Worm (Caenorhabditis elegans) whole organism, young adult: ENCODE measurements around the gene mma-1.

Source experiments
- T26A5.8 ChIP-seq: sonication (generic microtip); optimal IDR thresholded peaks from 2 replicates; lab custom pipeline; 2016; ENCODE audit warnings: missing genetic modification characterization, missing compliant biosample characterization
- attf-6 ChIP-seq: fragments of 200-800 bp; sonication (Bioruptor generic); IDR thresholded peaks from 2 replicates; pipeline ENCODE4 v1.3.6; 2022; ENCODE audit warnings: missing genetic modification reagents, missing genetic modification characterization, missing compliant biosample characterization
- chd-7 ChIP-seq: sonication (generic microtip); optimal IDR thresholded peaks from 2 replicates; lab custom pipeline; 2016; ENCODE audit warnings: mild to moderate bottlenecking, missing genetic modification characterization, moderate library complexity, missing compliant biosample characterization
- dpl-1 ChIP-seq: fragments of 150-350 bp; optimal IDR thresholded peaks from 2 replicates; lab custom pipeline; 2014; ENCODE audit warnings: missing biosample characterization, missing genetic modification reagents, missing genetic modification characterization
- egl-44 ChIP-seq: fragments of 200-800 bp; sonication (Bioruptor generic); IDR thresholded peaks from 2 replicates; pipeline ENCODE4 v1.3.6; 2022; ENCODE audit warnings: missing genetic modification reagents, missing genetic modification characterization, missing compliant biosample characterization
- egrh-3 ChIP-seq: fragments of 200-800 bp; sonication (Bioruptor generic); IDR thresholded peaks from 2 replicates; pipeline ENCODE4 v1.3.6; 2022; ENCODE audit warnings: missing genetic modification reagents, missing genetic modification characterization, missing compliant biosample characterization
- hlh-12 ChIP-seq: sonication (generic microtip); optimal IDR thresholded peaks from 2 replicates; lab custom pipeline; 2016; ENCODE audit warnings: missing genetic modification characterization, missing compliant biosample characterization
- lin-54 ChIP-seq: fragments of 200-800 bp; sonication (Bioruptor generic); optimal IDR thresholded peaks from 2 replicates; lab custom pipeline; 2018; ENCODE audit warnings: mild to moderate bottlenecking, missing genetic modification characterization, missing compliant biosample characterization
- nfya-2 ChIP-seq: fragments of 200-800 bp; sonication (Bioruptor generic); IDR thresholded peaks from 2 replicates; pipeline ENCODE4 v1.3.6; 2022; ENCODE audit warnings: missing genetic modification reagents, missing genetic modification characterization, missing compliant biosample characterization

DNA sequence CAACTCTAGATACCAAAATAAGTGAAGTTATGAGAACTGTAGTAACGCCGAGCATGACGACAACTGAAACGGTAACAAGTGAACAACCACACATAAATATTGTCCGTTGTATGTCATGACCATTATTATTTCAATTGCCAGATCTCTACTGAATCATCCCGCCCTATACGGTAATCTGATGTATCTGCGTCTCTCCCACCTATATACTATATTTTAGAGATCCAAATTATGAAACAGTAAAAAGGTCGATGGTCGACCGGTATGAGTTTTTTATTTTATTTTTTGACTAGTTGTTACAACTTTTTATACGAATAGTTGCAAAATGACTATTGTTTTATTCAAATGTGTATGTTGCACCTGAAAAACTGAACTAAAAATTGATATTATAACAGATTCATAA lies 5.5 kb downstream of the mma-1 start, which contains the start of gene ttr-43:
- TF ChIP-seq egl-44 (GFP tag; lab: Robert Waterston, UW) = no peak
- TF ChIP-seq dpl-1 (GFP tag; lab: Kevin White, UChicago) = no peak
- TF ChIP-seq hlh-12 (tag; lab: Kevin White, UChicago) = no peak
- no peak for TF ChIP-seq attf-6 (GFP tag; lab: Robert Waterston, UW)
- TF ChIP-seq lin-54 (GFP tag; lab: Kevin White, UChicago) = no peak
- TF ChIP-seq nfya-2 (GFP tag; lab: Robert Waterston, UW) = no peak
- TF ChIP-seq chd-7 (tag; lab: Kevin White, UChicago) = no peak
- no peak for TF ChIP-seq T26A5.8 (tag; lab: Kevin White, UChicago)
- no peak for TF ChIP-seq egrh-3
